Fruit fly (Drosophila melanogaster) whole organism, adult: ENCODE measurements around the gene Datp.

Experiments
- Clk ChIP-seq: fragments of 200-800 bp; sonication (Bioruptor generic); optimal IDR thresholded peaks from 2 replicates; lab custom pipeline; 2017; ENCODE audit warnings: missing biosample characterization, missing genetic modification characterization
- cic ChIP-seq: fragments of 200-800 bp; sonication (Bioruptor generic); optimal IDR thresholded peaks from 2 replicates; lab custom pipeline; 2017; ENCODE audit warnings: missing biosample characterization, mild to moderate bottlenecking, missing genetic modification characterization, moderate library complexity
- toe ChIP-seq: fragments of 200-800 bp; sonication (Bioruptor generic); optimal IDR thresholded peaks from 2 replicates; lab custom pipeline; 2016; ENCODE audit warnings: missing biosample characterization, missing genetic modification characterization

DNA sequence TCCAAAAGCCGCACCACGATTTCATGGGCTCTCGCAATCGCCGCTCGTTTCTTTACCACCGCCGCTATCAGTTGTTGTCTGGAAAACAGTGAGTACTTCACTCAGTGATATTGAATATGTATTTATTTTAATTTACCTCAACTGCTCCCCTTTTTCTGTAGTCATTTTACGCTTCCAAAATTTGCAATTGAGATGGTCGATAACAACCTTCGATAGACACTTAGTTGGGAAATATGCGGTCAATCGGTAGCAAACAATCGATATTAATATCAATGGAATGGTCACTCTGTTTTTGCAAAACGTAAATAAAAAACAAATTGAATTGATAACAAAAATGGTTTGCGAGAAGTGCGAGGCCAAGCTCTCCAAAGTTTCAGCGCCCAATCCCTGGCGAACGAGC, 48.0 kb downstream of the Datp start, which contains the start of the genes CG34183 and CG4537:
- TF ChIP-seq toe (GFP tag; lab: Kevin White, UChicago) (no peak), Clk (GFP tag; lab: Kevin White, UChicago) (no peak), cic (no peak)
